Worm (Caenorhabditis elegans) whole organism, L2 larva: ENCODE measurements around the gene C14B1.3.
A peak's percentile ranks its signal among the peaks of the same experiment; 100 is the strongest.

Experiments used
- C34F6.9 ChIP-seq: fragments of 150-350 bp; optimal IDR thresholded peaks from 2 replicates; lab custom pipeline; 2014; ENCODE audit warnings: missing biosample characterization, missing genetic modification characterization
- F13H6.1 ChIP-seq: sonication (generic microtip); optimal IDR thresholded peaks from 2 replicates; lab custom pipeline; 2016; ENCODE audit warnings: missing genetic modification characterization, missing compliant biosample characterization
- R02D3.7 ChIP-seq: fragments of 150-350 bp; optimal IDR thresholded peaks from 2 replicates; lab custom pipeline; 2014; ENCODE audit warnings: missing biosample characterization, missing genetic modification characterization
- Y55F3AM.14 ChIP-seq: fragments of 200-800 bp; sonication (Bioruptor generic); optimal IDR thresholded peaks from 2 replicates; lab custom pipeline; 2018; ENCODE audit warnings: mild to moderate bottlenecking, missing genetic modification characterization, missing compliant biosample characterization
- ZK546.5 ChIP-seq: sonication (generic microtip); optimal IDR thresholded peaks from 2 replicates; lab custom pipeline; 2017; ENCODE audit warnings: missing biosample characterization, missing genetic modification characterization
- ama-1 ChIP-seq: fragments of 150-350 bp; optimal IDR thresholded peaks from 2 replicates; lab custom pipeline; 2018; ENCODE audit warnings: inconsistent platforms
- blmp-1 ChIP-seq: sonication (generic microtip); optimal IDR thresholded peaks from 2 replicates; lab custom pipeline; 2017; ENCODE audit warnings: missing genetic modification characterization, mild to moderate bottlenecking, missing compliant biosample characterization, antibody characterized with exemption, moderate library complexity; ENCODE audit not compliant: insufficient read depth
- ceh-16 ChIP-seq: fragments of 150-350 bp; optimal IDR thresholded peaks from 2 replicates; lab custom pipeline; 2014; ENCODE audit warnings: missing biosample characterization, missing genetic modification characterization
- crh-2 ChIP-seq: sonication (generic microtip); optimal IDR thresholded peaks from 2 replicates; lab custom pipeline; 2017; ENCODE audit warnings: missing biosample characterization, missing genetic modification characterization
- egl-27 ChIP-seq: sonication (generic microtip); optimal IDR thresholded peaks from 3 replicates; lab custom pipeline; 2017; ENCODE audit warnings: missing biosample characterization, missing genetic modification reagents, missing genetic modification characterization
- elt-1 ChIP-seq: fragments of 150-350 bp; optimal IDR thresholded peaks from 2 replicates; lab custom pipeline; 2014; ENCODE audit warnings: missing biosample characterization, missing genetic modification characterization
- fos-1 ChIP-seq: fragments of 150-350 bp; optimal IDR thresholded peaks from 2 replicates; lab custom pipeline; 2014; ENCODE audit warnings: missing biosample characterization, missing genetic modification characterization
- gmeb-1 ChIP-seq: fragments of 150-350 bp; optimal IDR thresholded peaks from 2 replicates; lab custom pipeline; 2014; ENCODE audit warnings: missing biosample characterization, missing genetic modification characterization
- lin-11 ChIP-seq: fragments of 150-350 bp; sonication (generic microtip); optimal IDR thresholded peaks from 2 replicates; lab custom pipeline; 2014; ENCODE audit warnings: missing biosample characterization, missing genetic modification characterization, inconsistent platforms, mixed read lengths
- lin-13 ChIP-seq: fragments of 150-350 bp; optimal IDR thresholded peaks from 2 replicates; lab custom pipeline; 2014; ENCODE audit warnings: missing biosample characterization, missing genetic modification reagents, missing genetic modification characterization
- lin-39 ChIP-seq: fragments of 150-350 bp; optimal IDR thresholded peaks from 2 replicates; lab custom pipeline; 2014; ENCODE audit warnings: missing biosample characterization, missing genetic modification reagents, missing genetic modification characterization
- lsy-2 ChIP-seq, 2 experiments: fragments of 150-350 bp in 1 of 2; sonication (generic microtip) in 1 of 2; optimal IDR thresholded peaks; 2 replicates each; lab custom pipeline; 2014 to 2017; ENCODE audit warnings: missing biosample characterization in 2 of 2, missing genetic modification characterization in 2 of 2
- mbf-1 ChIP-seq: sonication (generic microtip); optimal IDR thresholded peaks from 2 replicates; lab custom pipeline; 2017; ENCODE audit warnings: missing biosample characterization, missing genetic modification characterization
- mdl-1 ChIP-seq, 2 experiments: fragments of 150-350 bp in 1 of 2; sonication (generic microtip) in 1 of 2; optimal IDR thresholded peaks; 2 replicates each; lab custom pipeline; 2017; ENCODE audit warnings: missing biosample characterization in 2 of 2, missing genetic modification characterization in 2 of 2
- nhr-10 ChIP-seq: sonication (generic microtip); optimal IDR thresholded peaks from 2 replicates; lab custom pipeline; 2017; ENCODE audit warnings: missing biosample characterization, missing genetic modification characterization
- nhr-11 ChIP-seq: fragments of 150-350 bp; optimal IDR thresholded peaks from 2 replicates; lab custom pipeline; 2014; ENCODE audit warnings: missing biosample characterization, missing genetic modification characterization
- nhr-129 ChIP-seq: fragments of 150-350 bp; optimal IDR thresholded peaks from 2 replicates; lab custom pipeline; 2014; ENCODE audit warnings: missing biosample characterization, missing genetic modification characterization
- nhr-21 ChIP-seq: fragments of 150-350 bp; optimal IDR thresholded peaks from 2 replicates; lab custom pipeline; 2014; ENCODE audit warnings: missing biosample characterization, missing genetic modification characterization
- nhr-23 ChIP-seq: fragments of 150-350 bp; optimal IDR thresholded peaks from 2 replicates; lab custom pipeline; 2014; ENCODE audit warnings: missing biosample characterization, missing genetic modification reagents, missing genetic modification characterization
- nhr-237 ChIP-seq: fragments of 150-350 bp; optimal IDR thresholded peaks from 2 replicates; lab custom pipeline; 2014; ENCODE audit warnings: missing biosample characterization, missing genetic modification characterization
- nhr-25 ChIP-seq: fragments of 150-350 bp; sonication (generic microtip); optimal IDR thresholded peaks from 3 replicates; lab custom pipeline; 2014; ENCODE audit warnings: missing biosample characterization, missing genetic modification characterization
- nhr-6 ChIP-seq: fragments of 150-350 bp; optimal IDR thresholded peaks from 2 replicates; lab custom pipeline; 2014; ENCODE audit warnings: missing biosample characterization, missing genetic modification characterization
- peb-1 ChIP-seq: fragments of 150-350 bp; optimal IDR thresholded peaks from 2 replicates; lab custom pipeline; 2014; ENCODE audit warnings: missing biosample characterization, missing genetic modification characterization
- sem-4 ChIP-seq: fragments of 150-350 bp; optimal IDR thresholded peaks from 2 replicates; lab custom pipeline; 2014; ENCODE audit warnings: missing biosample characterization, missing genetic modification reagents, missing genetic modification characterization
- sma-3 ChIP-seq: sonication (generic microtip); optimal IDR thresholded peaks from 2 replicates; lab custom pipeline; 2016; ENCODE audit warnings: missing genetic modification reagents, missing genetic modification characterization, missing compliant biosample characterization
- sma-9 ChIP-seq, 2 experiments: fragments of 150-350 bp in 1 of 2; sonication (generic microtip) in 1 of 2; optimal IDR thresholded peaks; 2 replicates each; lab custom pipeline; 2014 to 2016; ENCODE audit warnings: missing genetic modification characterization in 2 of 2, mild to moderate bottlenecking in 1 of 2, missing biosample characterization in 1 of 2, missing compliant biosample characterization in 1 of 2, missing genetic modification reagents in 1 of 2, moderate library complexity in 1 of 2
- snpc-4 ChIP-seq: fragments of 150-350 bp; optimal IDR thresholded peaks from 2 replicates; lab custom pipeline; 2014; ENCODE audit warnings: missing biosample characterization, missing genetic modification characterization
- unc-55 ChIP-seq: fragments of 150-350 bp; sonication (generic microtip); optimal IDR thresholded peaks from 3 replicates; lab custom pipeline; 2014; ENCODE audit warnings: missing biosample characterization, missing genetic modification reagents, missing genetic modification characterization
- unc-62 ChIP-seq: fragments of 150-350 bp; optimal IDR thresholded peaks from 2 replicates; lab custom pipeline; 2014; ENCODE audit warnings: missing biosample characterization, missing genetic modification reagents, missing genetic modification characterization
- zag-1 ChIP-seq: fragments of 150-350 bp; optimal IDR thresholded peaks from 2 replicates; lab custom pipeline; 2014; ENCODE audit warnings: missing biosample characterization, missing genetic modification characterization
- ztf-1 ChIP-seq: fragments of 200-800 bp; sonication (Bioruptor generic); conservative IDR thresholded peaks from 2 replicates; pipeline ENCODE4 v1.3.6; 2022; ENCODE audit warnings: missing genetic modification characterization, missing compliant biosample characterization
- ztf-11 ChIP-seq: sonication (generic microtip); optimal IDR thresholded peaks from 2 replicates; lab custom pipeline; 2017; ENCODE audit warnings: missing biosample characterization, missing genetic modification characterization

C14B1.3 gene

ce11 chrIII:3703397-3703796 is at the start of gene C14B1.3:
Gene C14B1.3 (plus strand): TSS chrIII:3703564.
- TF ChIP-seq nhr-6 (no peak), ama-1 (lab: Kevin White, UChicago) (no peak), ceh-16 (tag; lab: Kevin White, UChicago) (no peak), lin-11 (tag; lab: Kevin White, UChicago) (no peak), fos-1 (tag; lab: Kevin White, UChicago) (peak; percentile 90), nhr-25 (tag; lab: Kevin White, UChicago) (no peak), blmp-1 (peak; percentile 4), nhr-23 (tag; lab: Kevin White, UChicago) (no peak), unc-62 (GFP tag; lab: Kevin White, UChicago) (no peak), nhr-10 (tag; lab: Kevin White, UChicago) (no peak), Y55F3AM.14 (GFP tag; lab: Kevin White, UChicago) (no peak), mdl-1 (tag; optimal IDR thresholded peaks at IDR 0.05; lab: Kevin White, UChicago) (peak in 1 of 2 experiments; percentile 11), nhr-11 (no peak), gmeb-1 (no peak), C34F6.9 (tag; lab: Kevin White, UChicago) (peak; percentile 86), sma-9 (GFP tag; optimal IDR thresholded peaks at IDR 0.05; lab: Kevin White, UChicago) (peak; percentile 4), sma-9 (tag; optimal IDR thresholded peaks at IDR 0.05; lab: Kevin White, UChicago) (no peak), sma-3 (GFP tag; lab: Kevin White, UChicago) (peak; percentile 19), unc-55 (peak; percentile 56), lin-39 (no peak), elt-1 (tag; lab: Kevin White, UChicago) (no peak), ztf-11 (no peak), snpc-4 (no peak), R02D3.7 (tag; lab: Kevin White, UChicago) (no peak), sem-4 (tag; lab: Kevin White, UChicago) (peak; percentile 28), lin-13 (GFP tag; lab: Kevin White, UChicago) (peak; percentile 34), egl-27 (tag; lab: Kevin White, UChicago) (no peak), ztf-1 (no peak), zag-1 (tag; lab: Kevin White, UChicago) (no peak), mbf-1 (no peak), peb-1 (tag; lab: Kevin White, UChicago) (no peak), nhr-129 (tag; lab: Kevin White, UChicago) (peak; percentile 21), lsy-2 (tag; optimal IDR thresholded peaks at IDR 0.05; lab: Kevin White, UChicago) (peak in 1 of 2 experiments; percentile 50), crh-2 (peak; percentile 32)
- TF ChIP-seq, all 48 proteins: peak for 12

- TF ChIP-seq nhr-237 (tag; lab: Kevin White, UChicago), result no peak
- TF ChIP-seq nhr-21 (tag; lab: Kevin White, UChicago), result peak; percentile 7
- TF ChIP-seq Y55F3AM.14 (GFP tag; lab: Kevin White, UChicago), result no peak
- TF ChIP-seq zag-1 (tag; lab: Kevin White, UChicago), result no peak
- TF ChIP-seq lsy-2 (tag; optimal IDR thresholded peaks at IDR 0.05; lab: Kevin White, UChicago), result peak in 1 of 2 experiments; percentile 1
- TF ChIP-seq C34F6.9 (tag; lab: Kevin White, UChicago), result peak; percentile 6
- no peak for TF ChIP-seq nhr-10 (tag; lab: Kevin White, UChicago)
These were observed 45.9 kb upstream of the C14B1.3 start, which contains the start of gene C46F11.5 for ce11 chrIII:3657479-3657878. Gene C46F11.5 (minus strand): TSS chrIII:3657606.

- TF ChIP-seq nhr-25 (tag; lab: Kevin White, UChicago) (peak; percentile 20), lsy-2 (tag; optimal IDR thresholded peaks at IDR 0.05; lab: Kevin White, UChicago) (peak in 1 of 2 experiments; percentile 64), F13H6.1 (tag; lab: Kevin White, UChicago) (peak; percentile 53), ZK546.5 (tag; lab: Kevin White, UChicago) (no peak), sma-3 (GFP tag; lab: Kevin White, UChicago) (peak; percentile 47), mbf-1 (no peak), C34F6.9 (tag; lab: Kevin White, UChicago) (peak; percentile 30), nhr-129 (tag; lab: Kevin White, UChicago) (peak; percentile 40), lin-11 (tag; lab: Kevin White, UChicago) (peak; percentile 36), lin-13 (GFP tag; lab: Kevin White, UChicago) (peak; percentile 52), ama-1 (lab: Kevin White, UChicago) (no peak), unc-55 (peak; percentile 47), egl-27 (tag; lab: Kevin White, UChicago) (no peak), gmeb-1 (peak; percentile 50)
These were observed 39.1 kb upstream of the C14B1.3 start, which contains the start of gene C46F11.4 for ce11 chrIII:3664224-3664623. Gene C46F11.4 (minus strand): TSS chrIII:3664304.
